Worm (Caenorhabditis elegans) whole organism, L4/young adult: ENCODE measurements around the gene T02H6.8.

ENCODE experiments used
- W03F9.2 ChIP-seq: fragments of 150-350 bp; optimal IDR thresholded peaks from 2 replicates; lab custom pipeline; 2014; ENCODE audit warnings: missing biosample characterization, missing genetic modification characterization
- dao-5 ChIP-seq: sonication (generic microtip); optimal IDR thresholded peaks from 2 replicates; lab custom pipeline; 2016; ENCODE audit warnings: missing genotype, missing genetic modification characterization, moderate library complexity, missing compliant biosample characterization
- him-1 ChIP-seq: sonication (generic microtip); optimal IDR thresholded peaks from 2 replicates; lab custom pipeline; 2016; ENCODE audit warnings: missing genotype, missing genetic modification reagents, missing genetic modification characterization, missing compliant biosample characterization

The T02H6.8 gene

ce11 chrII:682326-682725 lies 1.7 kb downstream of the T02H6.8 start, which contains the start of gene T02H6.7:
T02H6.7 (plus strand) TSS chrII:682626.
- TF ChIP-seq him-1 (tag; lab: Kevin White, UChicago) (no peak), dao-5 (tag; lab: Kevin White, UChicago) (no peak), W03F9.2 (tag; lab: Kevin White, UChicago) (no peak)

ce11 chrII:683467-683866 lies 2.8 kb downstream of the T02H6.8 start, which contains the start of gene T02H6.6:
T02H6.6 (plus strand) TSS chrII:683767.
- TF ChIP-seq dao-5 (tag; lab: Kevin White, UChicago) (no peak), him-1 (tag; lab: Kevin White, UChicago) (no peak), W03F9.2 (tag; lab: Kevin White, UChicago) (no peak)

ce11 chrII:684811-685210 lies 4.2 kb downstream of the T02H6.8 start, which contains the start of gene T02H6.5:
T02H6.5 (plus strand) TSS chrII:685111.
- no peak for TF ChIP-seq dao-5 (tag; lab: Kevin White, UChicago)
- TF ChIP-seq him-1 (tag; lab: Kevin White, UChicago): no peak
- no peak for TF ChIP-seq W03F9.2 (tag; lab: Kevin White, UChicago)

- no peak for TF ChIP-seq him-1 (tag; lab: Kevin White, UChicago)
- no peak for TF ChIP-seq W03F9.2 (tag; lab: Kevin White, UChicago)
- TF ChIP-seq dao-5 (tag; lab: Kevin White, UChicago): no peak
Observed at ce11 chrII:689749-690148, 9.1 kb downstream of the T02H6.8 start, which contains the start of gene T02H6.4. T02H6.4 (plus strand) TSS chrII:690049.

- TF ChIP-seq dao-5 (tag; lab: Kevin White, UChicago) (no peak), him-1 (tag; lab: Kevin White, UChicago) (no peak), W03F9.2 (tag; lab: Kevin White, UChicago) (no peak)
Observed at ce11 chrII:691550-691949, 10.9 kb downstream of the T02H6.8 start, which contains the start of gene T02H6.3. T02H6.3 (plus strand) TSS chrII:691850.

- TF ChIP-seq W03F9.2 (tag; lab: Kevin White, UChicago): no peak
- TF ChIP-seq him-1 (tag; lab: Kevin White, UChicago): no peak
- no peak for TF ChIP-seq dao-5 (tag; lab: Kevin White, UChicago)
Observed at ce11 chrII:701025-701370, 20.4 kb downstream of the T02H6.8 start, which contains the start of gene T02H6.11. T02H6.11 (minus strand) TSS chrII:701125.

ce11 chrII:701371-702139 lies 20.9 kb downstream of the T02H6.8 start, which contains the start of gene thoc-1:
thoc-1 (plus strand) TSS chrII:702107.
- TF ChIP-seq him-1 (tag; lab: Kevin White, UChicago): no peak
- no peak for TF ChIP-seq dao-5 (tag; lab: Kevin White, UChicago)
- TF ChIP-seq W03F9.2 (tag; lab: Kevin White, UChicago): no peak

- no peak for TF ChIP-seq W03F9.2 (tag; lab: Kevin White, UChicago)
- no peak for TF ChIP-seq him-1 (tag; lab: Kevin White, UChicago)
- TF ChIP-seq dao-5 (tag; lab: Kevin White, UChicago): no peak
Observed at ce11 chrII:709081-709480, 28.4 kb downstream of the T02H6.8 start, which contains the start of gene T02H6.1. T02H6.1 (plus strand) TSS chrII:709381.

ce11 chrII:721931-722330 lies 41.3 kb downstream of the T02H6.8 start:
- TF ChIP-seq dao-5 (tag; lab: Kevin White, UChicago) (no peak), W03F9.2 (tag; lab: Kevin White, UChicago) (no peak)

ce11 chrII:723488-723887 lies 42.9 kb downstream of the T02H6.8 start, which contains the start of gene rfip-2:
rfip-2 (plus strand) TSS chrII:723788.
- TF ChIP-seq him-1 (tag; lab: Kevin White, UChicago) (no peak), dao-5 (tag; lab: Kevin White, UChicago) (no peak), W03F9.2 (tag; lab: Kevin White, UChicago) (no peak)

- TF ChIP-seq dao-5 (tag; lab: Kevin White, UChicago): no peak
- no peak for TF ChIP-seq W03F9.2 (tag; lab: Kevin White, UChicago)
Observed at ce11 chrII:724004-724403, 43.4 kb downstream of the T02H6.8 start.

- TF ChIP-seq dao-5 (tag; lab: Kevin White, UChicago) (no peak), W03F9.2 (tag; lab: Kevin White, UChicago) (no peak), him-1 (tag; lab: Kevin White, UChicago) (no peak)
Observed at ce11 chrII:729931-730330, 49.3 kb downstream of the T02H6.8 start.
